Worm (Caenorhabditis elegans): ENCODE data around the gene srh-284.

ce11 chrV:17793986-17794385 is 26.6 kb downstream of the srh-284 start, which contains the start of gene srh-289:
- no peak for TF ChIP-seq nhr-77 (tag; optimal IDR thresholded peaks at IDR 0.05)
- no peak for TF ChIP-seq nhr-25 (tag; optimal IDR thresholded peaks at IDR 0.05)
- no peak for TF ChIP-seq ceh-82 (tag; optimal IDR thresholded peaks at IDR 0.05)
- TF ChIP-seq ZK546.5 (tag; optimal IDR thresholded peaks at IDR 0.05): no peak
- TF ChIP-seq lsy-2 (tag; optimal IDR thresholded peaks at IDR 0.05): no peak
- TF ChIP-seq alr-1 (tag; optimal IDR thresholded peaks at IDR 0.05): no peak
